Worm (Caenorhabditis elegans): ENCODE data around the gene dur-1.

DNA sequence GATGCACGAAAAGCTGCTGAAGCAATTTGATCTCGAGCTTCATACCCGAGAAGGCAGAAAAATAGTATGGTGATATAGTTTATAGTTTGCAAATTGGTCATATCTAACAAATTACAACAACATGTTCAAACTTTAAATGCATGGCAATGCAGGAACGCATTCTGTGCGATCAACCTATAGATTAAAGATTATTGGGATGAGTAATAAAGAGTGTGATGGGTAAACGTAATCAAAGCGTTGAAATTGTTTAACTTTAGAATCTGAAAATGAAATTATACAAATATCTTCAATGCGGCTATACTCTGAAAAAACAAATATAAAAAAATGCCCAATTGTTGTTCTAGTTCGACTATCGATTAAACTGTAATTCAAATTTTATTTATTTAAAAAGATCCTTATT is 48.3 kb upstream of the dur-1 start, which contains the start of gene C47E12.14:
- TF ChIP-seq unc-62 (GFP tag; optimal IDR thresholded peaks at IDR 0.05) (no peak), ama-1 (optimal IDR thresholded peaks at IDR 0.05) (no peak), fkh-4 (tag; optimal IDR thresholded peaks at IDR 0.05; ENCODE audit: borderline replicate concordance) (no peak), ets-5 (GFP tag; IDR thresholded peaks at IDR 0.05) (no peak), pqm-1 (tag; optimal IDR thresholded peaks at IDR 0.05) (no peak), nhr-237 (tag; optimal IDR thresholded peaks at IDR 0.05) (no peak), fkh-10 (GFP tag; optimal IDR thresholded peaks at IDR 0.05) (no peak), ztf-4 (tag; optimal IDR thresholded peaks at IDR 0.05) (no peak), nhr-11 (tag; optimal IDR thresholded peaks at IDR 0.05) (no peak), nhr-84 (tag; optimal IDR thresholded peaks at IDR 0.05) (no peak), snpc-4 (tag; optimal IDR thresholded peaks at IDR 0.05) (no peak), snu-23 (GFP tag; optimal IDR thresholded peaks at IDR 0.05) (no peak)

Measured in whole organism, L1 larva.